Fruit fly (Drosophila melanogaster) whole organism, embryonic: ENCODE results near the gene SamDC.

Experiments
- B-H2 ChIP-seq: fragments of 200-800 bp; sonication (Bioruptor generic); optimal IDR thresholded peaks from 2 replicates; lab custom pipeline; 2018; ENCODE audit warnings: missing biosample characterization, mild to moderate bottlenecking, missing genetic modification characterization
- BEAF-32 ChIP-seq: fragments of 200-800 bp; sonication (Bioruptor generic); optimal IDR thresholded peaks from 3 replicates; lab custom pipeline; 2017; ENCODE audit warnings: missing biosample characterization, missing genetic modification characterization, mild to moderate bottlenecking, moderate library complexity, missing genetic modification reagents
- CG10274 ChIP-seq: fragments of 200-800 bp; sonication (Bioruptor generic); optimal IDR thresholded peaks from 3 replicates; lab custom pipeline; 2017; ENCODE audit warnings: missing biosample characterization, mild to moderate bottlenecking, missing genetic modification characterization
- CG11695 ChIP-seq: fragments of 200-800 bp; sonication (Bioruptor generic); IDR thresholded peaks from 3 replicates; pipeline ENCODE4 v1.3.6; 2022; ENCODE audit warnings: missing biosample characterization, missing genetic modification characterization
- CG12744 ChIP-seq: fragments of 200-800 bp; sonication (Bioruptor generic); optimal IDR thresholded peaks from 2 replicates; lab custom pipeline; 2016; ENCODE audit warnings: missing biosample characterization, missing genetic modification characterization
- CG17385 ChIP-seq: fragments of 200-800 bp; sonication (Bioruptor generic); optimal IDR thresholded peaks from 3 replicates; lab custom pipeline; 2018; ENCODE audit warnings: missing biosample characterization, mild to moderate bottlenecking, missing genetic modification characterization
- CG1792 ChIP-seq: fragments of 200-800 bp; sonication (Bioruptor generic); optimal IDR thresholded peaks from 2 replicates; lab custom pipeline; 2016; ENCODE audit warnings: missing biosample characterization, missing genetic modification characterization
- CG2120 ChIP-seq: fragments of 200-800 bp; sonication (Bioruptor generic); optimal IDR thresholded peaks from 3 replicates; lab custom pipeline; 2016; ENCODE audit warnings: missing biosample characterization, missing genetic modification characterization
- CG30020 ChIP-seq: fragments of 200-800 bp; optimal IDR thresholded peaks from 2 replicates; lab custom pipeline; 2019; ENCODE audit warnings: missing biosample characterization, mild to moderate bottlenecking, missing genetic modification characterization, moderate library complexity
- CG31224 ChIP-seq: fragments of 200-800 bp; sonication (Bioruptor generic); IDR thresholded peaks from 2 replicates; pipeline ENCODE4 v1.3.6; 2022; ENCODE audit warnings: missing biosample characterization, missing genetic modification characterization
- CG42726 ChIP-seq: fragments of 200-800 bp; sonication (Bioruptor generic); IDR thresholded peaks from 2 replicates; pipeline ENCODE4 v1.3.6; 2022; ENCODE audit warnings: missing biosample characterization, missing genetic modification characterization; ENCODE audit not compliant: partially characterized antibody
- CG7839 ChIP-seq: fragments of 200-800 bp; sonication (Bioruptor generic); optimal IDR thresholded peaks from 3 replicates; lab custom pipeline; 2018; ENCODE audit warnings: missing biosample characterization, mild to moderate bottlenecking, missing genetic modification characterization, moderate library complexity
- CG8290 ChIP-seq, 3 experiments: fragments of 200-800 bp; sonication (Bioruptor generic); optimal IDR thresholded peaks; 2 replicates each; lab custom pipeline; 2016 to 2019; ENCODE audit warnings: missing biosample characterization in 3 of 3, missing genetic modification characterization in 3 of 3, mild to moderate bottlenecking in 2 of 3, moderate library complexity in 1 of 3
- D19B ChIP-seq: fragments of 200-800 bp; sonication (Bioruptor generic); optimal IDR thresholded peaks from 2 replicates; lab custom pipeline; 2017; ENCODE audit warnings: missing biosample characterization, mild to moderate bottlenecking, missing genetic modification characterization
- Doc2 ChIP-seq: fragments of 200-800 bp; sonication (Bioruptor generic); IDR thresholded peaks from 2 replicates; pipeline ENCODE4 v1.3.6; 2022; ENCODE audit warnings: missing biosample characterization, missing genetic modification characterization
- Elba2 ChIP-seq: fragments of 200-800 bp; sonication (Bioruptor generic); optimal IDR thresholded peaks from 3 replicates; lab custom pipeline; 2016; ENCODE audit warnings: missing biosample characterization, missing genetic modification characterization
- HLH3B ChIP-seq: fragments of 200-800 bp; sonication (Bioruptor generic); IDR thresholded peaks from 2 replicates; pipeline ENCODE4 v1.3.6; 2022; ENCODE audit warnings: missing biosample characterization, missing genetic modification characterization
- Hmr ChIP-seq: fragments of 200-800 bp; sonication (Bioruptor generic); optimal IDR thresholded peaks from 3 replicates; lab custom pipeline; 2017; ENCODE audit warnings: mild to moderate bottlenecking, missing biosample characterization, missing genetic modification reagents, missing genetic modification characterization
- Hr51 ChIP-seq, 2 experiments: fragments of 200-800 bp; sonication (Bioruptor generic); optimal IDR thresholded peaks; 2 replicates in 1 of 2; 3 replicates in 1 of 2; lab custom pipeline; 2016 to 2018; ENCODE audit warnings: missing biosample characterization in 2 of 2, missing genetic modification characterization in 2 of 2, mild to moderate bottlenecking in 1 of 2, moderate library complexity in 1 of 2
- Lhr ChIP-seq: fragments of 200-800 bp; sonication (Bioruptor generic); optimal IDR thresholded peaks from 3 replicates; lab custom pipeline; 2017; ENCODE audit warnings: mild to moderate bottlenecking, missing biosample characterization, missing genetic modification reagents, missing genetic modification characterization
- MESR4 ChIP-seq: fragments of 200-800 bp; sonication (Bioruptor generic); optimal IDR thresholded peaks from 2 replicates; lab custom pipeline; 2018; ENCODE audit warnings: missing biosample characterization, mild to moderate bottlenecking, missing genetic modification characterization, moderate library complexity
- Rfx ChIP-seq: fragments of 200-800 bp; sonication (Bioruptor generic); IDR thresholded peaks from 2 replicates; pipeline ENCODE4 v1.3.6; 2022; ENCODE audit warnings: missing biosample characterization, missing genetic modification characterization
- Sry-δ ChIP-seq: fragments of 200-800 bp; sonication (Bioruptor generic); optimal IDR thresholded peaks from 2 replicates; lab custom pipeline; 2016; ENCODE audit warnings: missing biosample characterization, missing genetic modification characterization
- ase ChIP-seq: fragments of 200-800 bp; sonication (Bioruptor generic); IDR thresholded peaks from 3 replicates; pipeline ENCODE4 v1.3.6; 2022; ENCODE audit warnings: missing biosample characterization, missing genetic modification characterization
- br ChIP-seq: fragments of >200 bp; optimal IDR thresholded peaks from 2 replicates; lab custom pipeline; 2017
- dysf ChIP-seq: fragments of 200-800 bp; sonication (Bioruptor generic); IDR thresholded peaks from 3 replicates; pipeline ENCODE4 v1.3.6; 2022; ENCODE audit warnings: missing biosample characterization, missing genetic modification characterization
- ems ChIP-seq: fragments of 200-800 bp; sonication (Bioruptor generic); optimal IDR thresholded peaks from 3 replicates; lab custom pipeline; 2016; ENCODE audit warnings: missing biosample characterization, missing genetic modification characterization
- ewg ChIP-seq: fragments of 200-800 bp; sonication (Bioruptor generic); optimal IDR thresholded peaks from 3 replicates; lab custom pipeline; 2017; ENCODE audit warnings: mild to moderate bottlenecking, missing biosample characterization, missing genetic modification reagents, missing genetic modification characterization
- fru ChIP-seq: fragments of >200 bp; optimal IDR thresholded peaks from 2 replicates; lab custom pipeline; 2017
- gcm ChIP-seq: fragments of 200-800 bp; sonication (Bioruptor generic); optimal IDR thresholded peaks from 2 replicates; lab custom pipeline; 2019; ENCODE audit warnings: missing biosample characterization, mild to moderate bottlenecking, missing genetic modification characterization, moderate library complexity
- gro ChIP-seq: fragments of 200-800 bp; sonication (Bioruptor generic); optimal IDR thresholded peaks from 2 replicates; lab custom pipeline; 2016; ENCODE audit warnings: missing biosample characterization, missing genetic modification characterization
- lilli ChIP-seq: fragments of 200-800 bp; sonication (Bioruptor generic); optimal IDR thresholded peaks from 3 replicates; lab custom pipeline; 2016; ENCODE audit warnings: missing biosample characterization, missing genetic modification characterization
- lmd ChIP-seq: fragments of 200-800 bp; sonication (Bioruptor generic); IDR thresholded peaks from 2 replicates; pipeline ENCODE4 v1.3.6; 2022; ENCODE audit warnings: missing biosample characterization, missing genetic modification characterization
- mam ChIP-seq: fragments of 200-800 bp; sonication (Bioruptor generic); optimal IDR thresholded peaks from 3 replicates; lab custom pipeline; 2016; ENCODE audit warnings: missing biosample characterization, missing genetic modification characterization
- mirr ChIP-seq: fragments of 200-800 bp; sonication (Bioruptor generic); optimal IDR thresholded peaks from 3 replicates; lab custom pipeline; 2018; ENCODE audit warnings: missing biosample characterization, mild to moderate bottlenecking, missing genetic modification characterization
- onecut ChIP-seq: fragments of 200-800 bp; sonication (Bioruptor generic); IDR thresholded peaks from 2 replicates; pipeline ENCODE4 v1.3.6; 2022; ENCODE audit warnings: missing biosample characterization, missing genetic modification characterization
- pan ChIP-seq, 4 experiments: fragments of >200 bp in 3 of 4; fragments of 200-800 bp in 1 of 4; sonication (Bioruptor generic) in 1 of 4; optimal IDR thresholded peaks in 3 of 4; IDR thresholded peaks in 1 of 4; 2 replicates each; pipeline versions ENCODE4 v1.3.6 to Lab custom; 2017 to 2022; ENCODE audit warnings: missing biosample characterization in 2 of 4, missing genetic modification characterization in 2 of 4, mixed read lengths in 1 of 4
- pfk ChIP-seq: fragments of 200-800 bp; sonication (Bioruptor generic); optimal IDR thresholded peaks from 2 replicates; lab custom pipeline; 2018; ENCODE audit warnings: missing biosample characterization, mild to moderate bottlenecking, missing genetic modification characterization, moderate library complexity
- pho ChIP-seq: fragments of 200-800 bp; sonication (Bioruptor generic); optimal IDR thresholded peaks from 2 replicates; lab custom pipeline; 2016; ENCODE audit warnings: missing biosample characterization, missing genetic modification characterization
- pum ChIP-seq: fragments of 200-800 bp; sonication (Bioruptor generic); optimal IDR thresholded peaks from 2 replicates; lab custom pipeline; 2016; ENCODE audit warnings: missing biosample characterization, missing genetic modification characterization
- pzg ChIP-seq: fragments of 200-800 bp; sonication (Bioruptor generic); optimal IDR thresholded peaks from 3 replicates; lab custom pipeline; 2018; ENCODE audit warnings: missing biosample characterization, mild to moderate bottlenecking, missing genetic modification characterization, moderate library complexity
- ranshi ChIP-seq: fragments of 200-800 bp; sonication (Bioruptor generic); IDR thresholded peaks from 2 replicates; pipeline ENCODE4 v1.3.6; 2022; ENCODE audit warnings: missing biosample characterization, missing genetic modification characterization
- rib ChIP-seq: fragments of 200-800 bp; sonication (Bioruptor generic); IDR thresholded peaks from 2 replicates; pipeline ENCODE4 v1.3.6; 2022; ENCODE audit warnings: missing biosample characterization, missing genetic modification characterization
- row ChIP-seq: fragments of 200-800 bp; sonication (Bioruptor generic); IDR thresholded peaks from 3 replicates; pipeline ENCODE4 v1.3.6; 2022; ENCODE audit warnings: missing biosample characterization, missing genetic modification characterization
- schlank ChIP-seq: fragments of 200-800 bp; sonication (Bioruptor generic); optimal IDR thresholded peaks from 2 replicates; lab custom pipeline; 2018; ENCODE audit warnings: missing biosample characterization, mild to moderate bottlenecking, missing genetic modification characterization
- sens ChIP-seq: fragments of 200-800 bp; sonication (Bioruptor generic); peaks from one replicate; lab custom pipeline; 2016; ENCODE audit warnings: missing biosample characterization, missing genetic modification characterization
- sisA ChIP-seq: fragments of 200-800 bp; sonication (Bioruptor generic); IDR thresholded peaks from 2 replicates; pipeline ENCODE4 v1.3.6; 2022; ENCODE audit warnings: missing biosample characterization, missing genetic modification characterization
- slbo ChIP-seq: fragments of 200-800 bp; sonication (Bioruptor generic); IDR thresholded peaks from 2 replicates; pipeline ENCODE4 v1.3.6; 2022; ENCODE audit warnings: missing biosample characterization, missing genetic modification characterization
- stwl ChIP-seq: fragments of 200-800 bp; sonication (Bioruptor generic); optimal IDR thresholded peaks from 3 replicates; lab custom pipeline; 2018; ENCODE audit warnings: missing biosample characterization, mild to moderate bottlenecking, missing genetic modification characterization, moderate library complexity
- tx ChIP-seq: fragments of 200-800 bp; sonication (Bioruptor generic); optimal IDR thresholded peaks from 2 replicates; lab custom pipeline; 2016; ENCODE audit warnings: missing biosample characterization, missing genetic modification characterization

The SamDC gene

DNA sequence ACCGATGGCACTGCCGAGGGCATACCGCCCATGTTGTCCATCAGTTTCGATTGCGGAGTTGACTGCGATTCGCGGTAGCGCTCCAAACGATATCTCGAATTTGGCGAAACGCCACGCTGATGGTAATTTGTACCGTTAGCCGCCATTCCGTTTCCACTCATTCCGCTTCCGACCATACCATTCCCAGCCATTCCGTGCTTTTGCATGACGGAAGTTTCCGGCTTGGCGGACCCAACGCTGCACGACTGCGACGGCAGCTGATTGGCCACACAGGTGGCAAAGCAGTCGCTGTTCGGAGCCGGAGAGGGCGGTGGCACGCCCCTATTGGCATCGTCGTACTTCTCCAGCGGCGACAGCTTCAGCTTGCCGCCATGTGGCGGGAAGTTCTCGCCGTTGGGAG, 33.0 kb downstream of the SamDC start (continued):
- TF ChIP-seq Lhr (GFP tag; lab: Kevin White, UChicago) (no peak), lmd (GFP tag; lab: Robert Waterston, UW) (no peak), ase (GFP tag; lab: Robert Waterston, UW) (0 out of 3 replicates have a peak, but pooled peaks have one; percentile 11), CG7839 (tag; lab: Kevin White, UChicago) (no peak), schlank (tag; lab: Kevin White, UChicago) (no peak), CG17385 (no peak), mirr (GFP tag; lab: Kevin White, UChicago) (no peak), gcm (GFP tag; lab: Kevin White, UChicago) (no peak), Hmr (GFP tag; lab: Kevin White, UChicago) (no peak), B-H2 (no peak), CG30020 (tag; lab: Kevin White, UChicago) (peak; percentile 49), tx (GFP tag; lab: Kevin White, UChicago) (no peak), HLH3B (GFP tag; lab: Robert Waterston, UW) (no peak), CG11695 (no peak), ems (no peak), CG1792 (no peak), pho (GFP tag; lab: Kevin White, UChicago) (no peak), dysf (GFP tag; lab: Robert Waterston, UW) (0 out of 3 replicates have a peak, but pooled peaks have one; percentile 28), ranshi (no peak), CG10274 (GFP tag; lab: Kevin White, UChicago) (no peak), pum (GFP tag; lab: Kevin White, UChicago) (no peak), pfk (GFP tag; lab: Kevin White, UChicago) (peak; percentile 86), CG42726 (GFP tag; lab: Robert Waterston, UW) (no peak), sens (GFP tag; lab: Kevin White, UChicago) (no peak), CG31224 (GFP tag; lab: Robert Waterston, UW) (no peak), Doc2 (no peak), fru (lab: Kevin White, UChicago) (no peak), rib (GFP tag; lab: Robert Waterston, UW) (no peak), sisA (no peak), CG8290 (GFP tag; optimal IDR thresholded peaks at IDR 0.05; lab: Kevin White, UChicago) (no peak), CG8290 (tag; optimal IDR thresholded peaks at IDR 0.05; lab: Kevin White, UChicago) (no peak), Hr51 (GFP tag; optimal IDR thresholded peaks at IDR 0.05; lab: Kevin White, UChicago) (no peak)
- TF ChIP-seq, all 482 proteins: peak for 12

- TF ChIP-seq stwl (tag; lab: Kevin White, UChicago) (no peak), D19B (peak; percentile 65), CG12744 (GFP tag; lab: Kevin White, UChicago) (no peak), mam (GFP tag; lab: Kevin White, UChicago) (peak; percentile 5), Sry-δ (GFP tag; lab: Kevin White, UChicago) (peak; percentile 40), MESR4 (GFP tag; lab: Kevin White, UChicago) (peak; percentile 7), row (GFP tag; lab: Robert Waterston, UW) (peak; percentile 60), pzg (GFP tag; lab: Kevin White, UChicago) (peak; percentile 6), mirr (GFP tag; lab: Kevin White, UChicago) (no peak), Rfx (GFP tag; lab: Robert Waterston, UW) (peak; percentile 45; the same call in 1 of the 2 replicates), Elba2 (GFP tag; lab: Kevin White, UChicago) (no peak), CG30020 (tag; lab: Kevin White, UChicago) (peak; percentile 13), slbo (peak; percentile 34; the same call in 1 of the 2 replicates), gro (GFP tag; lab: Kevin White, UChicago) (peak; percentile 6), ewg (GFP tag; lab: Kevin White, UChicago) (peak; percentile 97), BEAF-32 (peak; percentile 8), onecut (peak; percentile 93), br (lab: Kevin White, UChicago) (no peak), sens (GFP tag; lab: Kevin White, UChicago) (peak; percentile 53), pan (optimal IDR thresholded peaks at IDR 0.05; lab: Kevin White, UChicago) (no peak), pan (GFP tag; optimal IDR thresholded peaks at IDR 0.05 in 1 of 2, IDR thresholded peaks at IDR 0.05 in 1 of 2) (no peak), CG2120 (GFP tag; lab: Kevin White, UChicago) (peak; percentile 50), lilli (GFP tag; lab: Kevin White, UChicago) (peak; percentile 15)
Observed at dm6 chr2L:10373605-10374269, 34.5 kb downstream of the SamDC start, which contains the start of gene rho-5. Gene rho-5 (minus strand): TSS chr2L:10373900.
